Fruit fly (Drosophila melanogaster) whole organism, embryonic: ENCODE measurements around the gene Torsin.

Experiments
- CG10267 ChIP-seq: fragments of 200-800 bp; sonication (Bioruptor generic); optimal IDR thresholded peaks from 2 replicates; lab custom pipeline; 2018; ENCODE audit warnings: missing biosample characterization, mild to moderate bottlenecking, missing genetic modification characterization, moderate library complexity
- CG17568 ChIP-seq: fragments of 200-800 bp; sonication (Bioruptor generic); optimal IDR thresholded peaks from 2 replicates; lab custom pipeline; 2018; ENCODE audit warnings: missing biosample characterization, mild to moderate bottlenecking, missing genetic modification characterization, moderate library complexity
- CG4820 ChIP-seq: fragments of 200-800 bp; sonication (Bioruptor generic); optimal IDR thresholded peaks from 3 replicates; lab custom pipeline; 2016; ENCODE audit warnings: missing biosample characterization, missing genetic modification characterization
- CG8089 ChIP-seq: fragments of 200-800 bp; sonication (Bioruptor generic); optimal IDR thresholded peaks from 3 replicates; lab custom pipeline; 2016; ENCODE audit warnings: missing biosample characterization, missing genetic modification characterization
- Mes4 ChIP-seq: fragments of 200-800 bp; sonication (Bioruptor generic); optimal IDR thresholded peaks from 2 replicates; lab custom pipeline; 2016; ENCODE audit warnings: missing biosample characterization, missing genetic modification characterization
- Trl ChIP-seq, 3 experiments: fragments of >200 bp in 2 of 3; fragments of 200-800 bp in 1 of 3; sonication (Bioruptor generic) in 1 of 3; optimal IDR thresholded peaks; 2 replicates in 1 of 3; 3 replicates in 2 of 3; lab custom pipeline; 2016 to 2017; ENCODE audit warnings: missing biosample characterization in 1 of 3, missing genetic modification characterization in 1 of 3
- Xrp1 ChIP-seq: fragments of 200-800 bp; sonication (Bioruptor generic); IDR thresholded peaks from 2 replicates; pipeline ENCODE4 v1.3.6; 2022; ENCODE audit warnings: missing biosample characterization, missing genetic modification characterization
- az2 ChIP-seq: fragments of 200-800 bp; sonication (Bioruptor generic); optimal IDR thresholded peaks from 3 replicates; lab custom pipeline; 2016; ENCODE audit warnings: missing biosample characterization, missing genetic modification characterization
- chn ChIP-seq: fragments of 200-800 bp; sonication (Bioruptor generic); optimal IDR thresholded peaks from 2 replicates; lab custom pipeline; 2016; ENCODE audit warnings: missing biosample characterization, missing genetic modification characterization
- odd ChIP-seq: fragments of 200-800 bp; sonication (Bioruptor generic); optimal IDR thresholded peaks from 2 replicates; lab custom pipeline; 2017; ENCODE audit warnings: missing biosample characterization, mild to moderate bottlenecking, missing genetic modification characterization
- trem ChIP-seq: fragments of 200-800 bp; optimal IDR thresholded peaks from 3 replicates; lab custom pipeline; 2019; ENCODE audit warnings: missing biosample characterization, mild to moderate bottlenecking, missing genetic modification characterization, moderate library complexity
- zf30C ChIP-seq: fragments of 200-800 bp; sonication (Bioruptor generic); optimal IDR thresholded peaks from 3 replicates; lab custom pipeline; 2018; ENCODE audit warnings: missing biosample characterization, mild to moderate bottlenecking, missing genetic modification characterization

DNA sequence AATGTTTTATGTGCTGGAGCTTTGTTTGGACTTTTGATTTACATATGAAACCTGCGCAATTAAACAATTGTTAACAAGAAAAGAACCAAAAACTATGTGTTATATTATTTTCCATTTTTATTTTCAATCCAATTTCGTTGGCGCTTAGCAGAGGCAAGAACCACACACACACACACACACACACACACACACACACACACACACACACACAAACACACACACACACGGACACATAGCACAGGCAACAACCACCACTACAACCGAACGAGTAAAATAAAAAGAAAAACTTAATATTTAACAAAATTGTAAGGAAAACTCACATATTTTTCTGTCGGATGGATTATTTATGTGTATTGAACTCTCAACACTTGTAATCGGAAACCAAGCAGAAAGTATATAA, 49.5 kb upstream of the Torsin start:
- TF ChIP-seq CG8089 (GFP tag; lab: Kevin White, UChicago): no peak
- no peak for TF ChIP-seq odd (GFP tag; lab: Kevin White, UChicago)
- TF ChIP-seq CG4820 (GFP tag; lab: Kevin White, UChicago): no peak
- no peak for TF ChIP-seq chn (GFP tag; lab: Kevin White, UChicago)
- TF ChIP-seq CG10267 (tag; lab: Kevin White, UChicago): no peak
- TF ChIP-seq zf30C (GFP tag; lab: Kevin White, UChicago): no peak
- TF ChIP-seq CG17568 (GFP tag; lab: Kevin White, UChicago): no peak
- TF ChIP-seq trem (tag; lab: Kevin White, UChicago): no peak
- no peak for TF ChIP-seq Xrp1 (GFP tag; lab: Robert Waterston, UW)
- TF ChIP-seq az2 (GFP tag; lab: Kevin White, UChicago): no peak
- TF ChIP-seq Trl (optimal IDR thresholded peaks at IDR 0.05; lab: Kevin White, UChicago): no peak
- no peak for TF ChIP-seq Trl (GFP tag; optimal IDR thresholded peaks at IDR 0.05; lab: Kevin White, UChicago)
- TF ChIP-seq Mes4 (GFP tag; lab: Kevin White, UChicago): no peak
